Worm (Caenorhabditis elegans) whole organism, young adult: Measurements from ENCODE around the gene C06A1.3.

Source experiments
- B0261.1 ChIP-seq: sonication (generic microtip); optimal IDR thresholded peaks from 2 replicates; lab custom pipeline; 2016; ENCODE audit warnings: mild to moderate bottlenecking, missing genetic modification characterization, moderate library complexity, missing compliant biosample characterization
- C17E4.6 ChIP-seq: fragments of 200-800 bp; sonication (Bioruptor generic); IDR thresholded peaks from 2 replicates; pipeline ENCODE4 v1.3.6; 2022; ENCODE audit warnings: missing genetic modification reagents, missing genetic modification characterization, missing compliant biosample characterization
- D2030.7 ChIP-seq: fragments of 200-800 bp; sonication (Bioruptor generic); IDR thresholded peaks from 2 replicates; pipeline ENCODE4 v1.3.6; 2022; ENCODE audit warnings: missing genetic modification reagents, missing genetic modification characterization, missing compliant biosample characterization
- F10E7.11 ChIP-seq: sonication (generic microtip); optimal IDR thresholded peaks from 2 replicates; lab custom pipeline; 2017; ENCODE audit warnings: mild to moderate bottlenecking, missing genetic modification characterization, moderate library complexity, missing compliant biosample characterization
- F33H1.4 ChIP-seq: fragments of 200-800 bp; sonication (Bioruptor generic); IDR thresholded peaks from 2 replicates; pipeline ENCODE4 v1.3.6; 2022; ENCODE audit warnings: missing genetic modification reagents, missing genetic modification characterization, missing compliant biosample characterization
- F49E8.2 ChIP-seq: sonication (generic microtip); optimal IDR thresholded peaks from 3 replicates; lab custom pipeline; 2017; ENCODE audit warnings: missing genetic modification characterization, mild to moderate bottlenecking, missing compliant biosample characterization, antibody characterized with exemption, moderate library complexity; ENCODE audit not compliant: insufficient read depth
- F52B5.7 ChIP-seq: sonication (generic microtip); optimal IDR thresholded peaks from 2 replicates; lab custom pipeline; 2016; ENCODE audit warnings: mild to moderate bottlenecking, missing genetic modification characterization, missing compliant biosample characterization
- K11D2.4 ChIP-seq: fragments of 200-800 bp; sonication (Bioruptor generic); IDR thresholded peaks from 2 replicates; pipeline ENCODE4 v1.3.6; 2022; ENCODE audit warnings: missing genetic modification reagents, missing genetic modification characterization, missing compliant biosample characterization
- K12H6.12 ChIP-seq: fragments of 200-800 bp; sonication (Bioruptor generic); optimal IDR thresholded peaks from 2 replicates; lab custom pipeline; 2018; ENCODE audit warnings: mild to moderate bottlenecking, missing genetic modification characterization, missing compliant biosample characterization
- T26A5.8 ChIP-seq: sonication (generic microtip); optimal IDR thresholded peaks from 2 replicates; lab custom pipeline; 2016; ENCODE audit warnings: missing genetic modification characterization, missing compliant biosample characterization
- Y53G8AR.9 ChIP-seq: fragments of 200-800 bp; sonication (Bioruptor generic); conservative IDR thresholded peaks from 2 replicates; pipeline ENCODE4 v1.3.6; 2022; ENCODE audit warnings: missing genetic modification reagents, missing genetic modification characterization, missing compliant biosample characterization
- Y56A3A.18 ChIP-seq: fragments of 200-800 bp; sonication (Bioruptor generic); IDR thresholded peaks from 2 replicates; pipeline ENCODE4 v1.3.6; 2022; ENCODE audit warnings: missing genetic modification reagents, missing genetic modification characterization, missing compliant biosample characterization
- Y95B8A.8 ChIP-seq: fragments of 200-800 bp; sonication (Bioruptor generic); IDR thresholded peaks from 2 replicates; pipeline ENCODE4 v1.3.6; 2022; ENCODE audit warnings: missing genetic modification reagents, missing genetic modification characterization, missing compliant biosample characterization
- akir-1 ChIP-seq: fragments of 200-800 bp; sonication (Bioruptor generic); optimal IDR thresholded peaks from 2 replicates; lab custom pipeline; 2018; ENCODE audit warnings: mild to moderate bottlenecking, missing genetic modification characterization, moderate library complexity, missing compliant biosample characterization
- athp-1 ChIP-seq: sonication (generic microtip); optimal IDR thresholded peaks from 2 replicates; lab custom pipeline; 2017; ENCODE audit warnings: mild to moderate bottlenecking, missing genetic modification characterization, missing compliant biosample characterization
- attf-3 ChIP-seq: fragments of 200-800 bp; sonication (Bioruptor generic); conservative IDR thresholded peaks from 2 replicates; pipeline ENCODE4 v1.3.6; 2022; ENCODE audit warnings: missing genetic modification reagents, missing genetic modification characterization, missing compliant biosample characterization
- ceh-58 ChIP-seq: fragments of 200-800 bp; sonication (Bioruptor generic); IDR thresholded peaks from 2 replicates; pipeline ENCODE4 v1.3.6; 2022; ENCODE audit warnings: missing genetic modification characterization, missing compliant biosample characterization
- chd-7 ChIP-seq: sonication (generic microtip); optimal IDR thresholded peaks from 2 replicates; lab custom pipeline; 2016; ENCODE audit warnings: mild to moderate bottlenecking, missing genetic modification characterization, moderate library complexity, missing compliant biosample characterization
- dpl-1 ChIP-seq: fragments of 150-350 bp; optimal IDR thresholded peaks from 2 replicates; lab custom pipeline; 2014; ENCODE audit warnings: missing biosample characterization, missing genetic modification reagents, missing genetic modification characterization
- efl-1 ChIP-seq: fragments of 150-350 bp; optimal IDR thresholded peaks from 2 replicates; lab custom pipeline; 2014; ENCODE audit warnings: missing biosample characterization, missing genetic modification reagents, missing genetic modification characterization
- fkh-3 ChIP-seq: sonication (generic microtip); optimal IDR thresholded peaks from 2 replicates; lab custom pipeline; 2016; ENCODE audit warnings: mild to moderate bottlenecking, missing genetic modification characterization, missing compliant biosample characterization
- him-1 ChIP-seq: sonication (generic microtip); optimal IDR thresholded peaks from 2 replicates; lab custom pipeline; 2016; ENCODE audit warnings: missing genotype, missing genetic modification reagents, missing genetic modification characterization, missing compliant biosample characterization
- hrde-1 ChIP-seq: sonication (generic microtip); optimal IDR thresholded peaks from 2 replicates; lab custom pipeline; 2016; ENCODE audit warnings: missing genetic modification characterization, mild to moderate bottlenecking, missing compliant biosample characterization, moderate library complexity, missing genotype, missing genetic modification reagents, borderline replicate concordance
- lag-1 ChIP-seq: fragments of 200-800 bp; sonication (Bioruptor generic); IDR thresholded peaks from 2 replicates; pipeline ENCODE4 v1.3.6; 2022; ENCODE audit warnings: missing genetic modification reagents, missing genetic modification characterization, missing compliant biosample characterization
- lin-54 ChIP-seq: fragments of 200-800 bp; sonication (Bioruptor generic); optimal IDR thresholded peaks from 2 replicates; lab custom pipeline; 2018; ENCODE audit warnings: mild to moderate bottlenecking, missing genetic modification characterization, missing compliant biosample characterization
- lsl-1 ChIP-seq: fragments of 200-800 bp; sonication (Bioruptor generic); optimal IDR thresholded peaks from 2 replicates; lab custom pipeline; 2018; ENCODE audit warnings: mild to moderate bottlenecking, missing genetic modification characterization, moderate library complexity, missing compliant biosample characterization
- madf-6 ChIP-seq: fragments of 200-800 bp; sonication (Bioruptor generic); IDR thresholded peaks from 2 replicates; pipeline ENCODE4 v1.3.6; 2022; ENCODE audit warnings: missing genetic modification reagents, missing genetic modification characterization, missing compliant biosample characterization
- madf-8 ChIP-seq: fragments of 200-800 bp; sonication (Bioruptor generic); conservative IDR thresholded peaks from 2 replicates; pipeline ENCODE4 v1.3.6; 2022; ENCODE audit warnings: missing genetic modification reagents, missing genetic modification characterization, missing compliant biosample characterization
- mcd-1 ChIP-seq: fragments of 200-800 bp; sonication (Bioruptor generic); IDR thresholded peaks from 2 replicates; pipeline ENCODE4 v1.3.6; 2022; ENCODE audit warnings: missing genetic modification reagents, missing genetic modification characterization, missing compliant biosample characterization
- mel-28 ChIP-seq: sonication (generic microtip); optimal IDR thresholded peaks from 2 replicates; lab custom pipeline; 2016; ENCODE audit warnings: borderline replicate concordance, mild to moderate bottlenecking, missing genetic modification characterization, missing compliant biosample characterization
- nhr-80 ChIP-seq: sonication (generic microtip); optimal IDR thresholded peaks from 2 replicates; lab custom pipeline; 2016; ENCODE audit warnings: missing genetic modification characterization, missing compliant biosample characterization
- rcor-1 ChIP-seq: fragments of 200-800 bp; sonication (Bioruptor generic); IDR thresholded peaks from 2 replicates; pipeline ENCODE4 v1.3.6; 2022; ENCODE audit warnings: missing genetic modification reagents, missing genetic modification characterization, missing compliant biosample characterization
- rec-8 ChIP-seq, 2 experiments: sonication (generic microtip); optimal IDR thresholded peaks; 2 replicates each; lab custom pipeline; 2016; ENCODE audit warnings: mild to moderate bottlenecking in 2 of 2, missing genetic modification characterization in 2 of 2, missing genetic modification reagents in 2 of 2, missing genotype in 2 of 2, missing biosample characterization in 1 of 2, missing compliant biosample characterization in 1 of 2, moderate library complexity in 1 of 2
- snpc-1.1 ChIP-seq: sonication (generic microtip); optimal IDR thresholded peaks from 2 replicates; lab custom pipeline; 2017; ENCODE audit warnings: missing genetic modification characterization, mild to moderate bottlenecking, missing compliant biosample characterization, antibody characterized with exemption, moderate library complexity, missing genotype, missing genetic modification reagents; ENCODE audit not compliant: insufficient read depth
- snpc-1.3 ChIP-seq: sonication (generic microtip); optimal IDR thresholded peaks from 2 replicates; lab custom pipeline; 2017; ENCODE audit warnings: missing genetic modification characterization, mild to moderate bottlenecking, missing compliant biosample characterization, antibody characterized with exemption, moderate library complexity, missing genotype, missing genetic modification reagents; ENCODE audit not compliant: insufficient read depth
- somi-1 ChIP-seq: fragments of 200-800 bp; sonication (Bioruptor generic); optimal IDR thresholded peaks from 2 replicates; lab custom pipeline; 2018; ENCODE audit warnings: mild to moderate bottlenecking, missing genetic modification characterization, missing compliant biosample characterization
- tlf-1 ChIP-seq: fragments of 200-800 bp; sonication (Bioruptor generic); optimal IDR thresholded peaks from 2 replicates; lab custom pipeline; 2018; ENCODE audit warnings: mild to moderate bottlenecking, missing genetic modification characterization, missing compliant biosample characterization
- ztf-28 ChIP-seq: fragments of 200-800 bp; sonication (Bioruptor generic); IDR thresholded peaks from 2 replicates; pipeline ENCODE4 v1.3.6; 2022; ENCODE audit warnings: missing genetic modification reagents, missing genetic modification characterization, missing compliant biosample characterization

Gene C06A1.3

DNA sequence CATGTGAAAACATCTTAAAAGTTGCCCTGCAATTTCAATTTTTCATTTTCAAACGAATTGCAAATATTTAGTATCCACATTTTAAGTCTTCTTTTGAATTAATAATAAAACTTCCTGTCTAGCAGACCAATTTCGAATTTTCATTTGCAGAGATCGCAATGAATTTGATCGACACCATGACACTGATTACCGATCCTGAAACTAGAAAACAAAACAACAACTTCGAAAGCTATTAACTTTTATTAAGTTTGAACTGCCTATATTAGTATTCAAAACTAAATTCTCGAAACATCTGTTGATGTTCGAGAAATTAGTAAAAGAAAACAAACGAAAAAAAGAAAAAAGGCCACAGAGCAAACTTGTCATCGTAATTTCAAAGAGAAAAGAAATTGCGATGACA lies 2.1 kb downstream of the C06A1.3 start (continued):
- TF ChIP-seq mel-28 (tag; lab: Kevin White, UChicago), result no peak
- TF ChIP-seq F49E8.2 (tag; lab: Kevin White, UChicago), result no peak
- TF ChIP-seq K12H6.12 (tag; lab: Kevin White, UChicago), result no peak
- TF ChIP-seq Y53G8AR.9 (GFP tag; lab: Robert Waterston, UW), result no peak
- no peak for TF ChIP-seq rec-8 (tag; optimal IDR thresholded peaks at IDR 0.05; lab: Kevin White, UChicago)
- TF ChIP-seq F52B5.7 (tag; lab: Kevin White, UChicago), result no peak
- no peak for TF ChIP-seq ztf-28
- peak; percentile 35 for TF ChIP-seq snpc-1.3 (tag; lab: Kevin White, UChicago)
- TF ChIP-seq him-1 (tag; lab: Kevin White, UChicago), result peak; percentile 18
- TF ChIP-seq mcd-1 (GFP tag; lab: Robert Waterston, UW), result no peak
- no peak for TF ChIP-seq lag-1 (GFP tag; lab: Robert Waterston, UW)
- 0 out of 2 replicates have a peak, but pooled peaks have one; percentile 19 for TF ChIP-seq rcor-1 (GFP tag; lab: Robert Waterston, UW)
- no peak for TF ChIP-seq B0261.1

DNA sequence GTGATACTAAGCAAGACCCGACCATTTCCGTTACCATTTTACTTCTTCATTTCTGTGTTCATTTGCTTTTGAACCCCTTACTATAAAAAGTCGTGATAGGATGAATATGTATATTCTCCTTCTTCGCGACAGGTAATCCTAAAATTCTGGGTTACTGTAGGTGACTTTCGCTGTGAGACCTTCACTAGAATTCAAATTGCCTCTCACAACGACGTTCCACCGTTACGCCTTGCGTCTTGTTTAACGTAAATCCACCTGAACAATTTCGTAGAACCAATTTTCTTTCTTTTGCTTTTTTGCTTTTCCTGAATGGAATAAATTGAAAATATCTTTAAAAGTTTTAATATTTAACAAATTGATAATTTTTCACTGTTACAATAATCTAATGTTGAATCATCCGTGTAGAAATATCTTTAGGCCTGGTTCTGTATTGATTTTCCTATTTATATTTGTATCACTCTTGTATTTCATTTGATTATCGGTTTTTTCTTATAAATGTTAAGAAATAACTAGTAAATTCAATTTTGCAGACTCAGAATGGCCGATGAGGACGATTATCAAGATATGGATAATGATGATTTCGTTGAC lies 6.9 kb downstream of the C06A1.3 start, which contains the start of gene rpb-6:
Gene rpb-6, plus strand, starts transcription at position 538 of the 588 bp plus-strand sequence.
- TF ChIP-seq Y56A3A.18 (no peak), akir-1 (GFP tag; lab: Kevin White, UChicago) (no peak), madf-6 (GFP tag; lab: Robert Waterston, UW) (peak; percentile 49; the same call in 1 of the 2 replicates), D2030.7 (no peak), chd-7 (tag; lab: Kevin White, UChicago) (no peak), dpl-1 (GFP tag; lab: Kevin White, UChicago) (peak; percentile 9), attf-3 (GFP tag; lab: Robert Waterston, UW) (peak; percentile 92), F33H1.4 (peak; percentile 56), lsl-1 (GFP tag; lab: Kevin White, UChicago) (peak; percentile 66), lag-1 (GFP tag; lab: Robert Waterston, UW) (no peak), efl-1 (peak; percentile 40), lin-54 (GFP tag; lab: Kevin White, UChicago) (peak; percentile 67)

DNA sequence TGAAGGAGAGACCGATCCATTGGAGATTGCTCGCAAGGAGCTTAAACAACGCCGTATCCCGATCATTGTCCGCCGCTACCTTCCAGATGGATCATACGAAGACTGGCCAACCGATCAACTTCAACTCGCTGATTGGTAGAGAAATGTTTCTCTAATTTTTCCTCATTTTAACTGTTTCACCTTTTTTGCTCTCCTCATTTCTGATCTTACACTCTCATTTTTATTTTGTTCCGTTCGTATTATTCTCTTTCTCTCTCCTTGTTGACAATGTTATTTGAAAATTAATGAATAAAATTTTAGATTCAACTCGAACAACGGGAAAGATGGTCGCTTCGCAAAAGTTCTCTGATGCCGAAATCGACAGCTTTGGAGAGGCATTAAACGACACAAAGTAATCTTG lies 7.6 kb downstream of the C06A1.3 start, which contains the start of gene dohh-1:
Gene dohh-1, plus strand, starts transcription at position 301 of the 400 bp plus-strand sequence.
- TF ChIP-seq K11D2.4 (no peak), efl-1 (no peak), fkh-3 (tag; lab: Kevin White, UChicago) (no peak), athp-1 (tag; lab: Kevin White, UChicago) (no peak), C17E4.6 (GFP tag; lab: Robert Waterston, UW) (no peak), ceh-58 (no peak), hrde-1 (tag; lab: Kevin White, UChicago) (no peak), madf-8 (GFP tag; lab: Robert Waterston, UW) (no peak), nhr-80 (no peak), snpc-1.3 (tag; lab: Kevin White, UChicago) (no peak), K12H6.12 (tag; lab: Kevin White, UChicago) (no peak), tlf-1 (no peak), T26A5.8 (no peak), lin-54 (GFP tag; lab: Kevin White, UChicago) (no peak), Y95B8A.8 (no peak), somi-1 (GFP tag; lab: Kevin White, UChicago) (no peak), F10E7.11 (no peak), ztf-28 (no peak), snpc-1.1 (no peak), B0261.1 (no peak)
